Worm (Caenorhabditis elegans) whole organism, L4/young adult: ENCODE results near the gene F43C11.12.

Experiments used
- dao-5 ChIP-seq: sonication (generic microtip); optimal IDR thresholded peaks from 2 replicates; lab custom pipeline; 2016; ENCODE audit warnings: missing genotype, missing genetic modification characterization, moderate library complexity, missing compliant biosample characterization
- him-1 ChIP-seq: sonication (generic microtip); optimal IDR thresholded peaks from 2 replicates; lab custom pipeline; 2016; ENCODE audit warnings: missing genotype, missing genetic modification reagents, missing genetic modification characterization, missing compliant biosample characterization

DNA sequence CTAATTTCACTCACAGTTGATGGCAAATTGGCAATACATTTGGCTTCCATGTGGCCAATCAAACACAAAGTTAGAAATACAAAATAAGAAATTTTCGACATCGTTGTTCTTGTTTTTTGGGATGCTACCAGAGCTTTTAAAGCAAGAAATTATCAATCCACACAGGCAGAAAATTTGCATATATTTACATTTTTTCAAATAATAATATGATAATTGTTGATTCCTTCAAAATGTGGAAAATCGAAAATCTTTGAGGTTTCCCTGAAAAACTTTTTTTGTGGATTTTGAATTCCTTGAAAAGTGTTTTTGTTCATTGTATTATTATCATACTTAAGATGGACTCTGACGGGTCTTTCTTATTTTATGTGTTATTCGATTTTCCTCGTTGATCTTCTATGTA, 24.4 kb upstream of the F43C11.12 start, which contains the start of gene F16G10.10:
- TF ChIP-seq dao-5 (no peak), him-1 (tag; lab: Kevin White, UChicago) (no peak)
